Fruit fly (Drosophila melanogaster): ENCODE data around the gene CG11069.

The CG11069 gene

DNA sequence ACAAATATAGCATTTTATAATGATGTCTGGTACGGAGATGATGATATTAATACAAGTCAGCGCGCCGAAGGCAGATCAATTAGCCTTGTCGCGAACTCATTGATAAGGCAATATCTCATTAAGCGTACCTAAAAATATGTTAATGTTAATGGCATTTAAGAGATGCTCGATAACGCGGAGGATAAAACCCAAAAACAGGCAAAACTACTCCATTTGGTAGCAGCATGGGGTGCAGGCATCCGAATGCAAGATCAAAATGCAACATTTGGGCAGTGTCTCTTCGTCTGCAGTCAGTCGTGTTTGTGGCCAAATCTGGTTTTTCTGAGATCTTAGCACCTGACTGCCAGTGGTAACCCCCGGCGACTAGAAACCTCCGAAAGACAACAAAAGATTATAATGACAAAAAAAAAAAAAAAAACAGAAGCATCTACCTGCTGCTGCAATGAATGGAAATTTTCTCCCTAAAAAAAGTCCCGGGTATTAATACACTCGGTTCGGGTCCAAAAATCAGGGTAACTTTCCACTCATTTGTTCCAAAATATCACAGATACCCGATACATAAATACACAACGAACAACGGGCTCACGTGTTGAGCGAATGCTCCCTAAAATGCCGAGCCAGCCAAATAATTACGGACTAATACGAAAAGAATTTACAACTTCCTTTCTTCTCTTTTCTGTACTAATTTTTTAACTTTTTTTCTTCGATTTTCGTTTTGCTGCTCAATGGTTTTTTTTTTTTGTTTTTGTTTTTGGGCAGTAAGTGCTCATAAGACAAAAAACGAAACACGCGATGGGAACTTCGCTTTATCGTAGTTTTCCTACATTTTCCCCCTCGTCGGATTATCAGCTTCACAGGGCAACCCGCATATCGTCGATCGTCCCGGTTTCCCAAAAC is 48.3 kb upstream of the CG11069 start:
- TF ChIP-seq HLH106 (tag; optimal IDR thresholded peaks at IDR 0.05) (no peak), fru (GFP tag; optimal IDR thresholded peaks at IDR 0.05) (no peak), Dif (GFP tag; optimal IDR thresholded peaks at IDR 0.05; ENCODE audit: partially characterized antibody) (no peak), Hnf4 (GFP tag; optimal IDR thresholded peaks at IDR 0.05) (no peak), Rel (GFP tag; optimal IDR thresholded peaks at IDR 0.05) (no peak), Rel (tag; optimal IDR thresholded peaks at IDR 0.05) (peak; percentile 52)

DNA sequence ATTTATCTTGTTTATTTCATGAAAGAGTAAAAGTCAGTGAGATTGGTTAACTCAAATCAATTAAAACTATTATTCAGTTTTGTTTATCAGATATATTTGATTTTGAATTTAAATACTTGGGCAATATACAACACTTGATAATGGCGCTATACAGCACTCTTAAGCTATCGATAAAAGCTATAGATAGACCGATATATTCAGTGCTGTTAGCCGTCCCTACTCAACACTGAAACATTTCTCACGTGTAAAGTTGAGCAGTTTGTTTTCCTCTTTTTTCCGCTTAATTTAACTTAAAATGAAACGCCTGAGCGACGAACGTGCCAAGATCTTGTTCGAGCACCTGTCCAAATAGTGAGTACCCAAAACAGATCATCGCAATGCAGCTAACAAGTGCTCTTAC is 44.1 kb upstream of the CG11069 start, which contains the start of gene CG7006:
CG7006 (plus strand) TSS at position 208 of the 400 bp plus-strand sequence.
- no peak for TF ChIP-seq usp (GFP tag; optimal IDR thresholded peaks at IDR 0.05)
- no peak for TF ChIP-seq CG32264 (GFP tag; optimal IDR thresholded peaks at IDR 0.05)
- no peak for TF ChIP-seq Dif (GFP tag; optimal IDR thresholded peaks at IDR 0.05; ENCODE audit: partially characterized antibody)
- peak; percentile 89 for TF ChIP-seq rgr (GFP tag; optimal IDR thresholded peaks at IDR 0.05)
- TF ChIP-seq dl (GFP tag; optimal IDR thresholded peaks at IDR 0.05; ENCODE audit: insufficient read depth in 1 of 2, partially characterized antibody in 2 of 2): no peak
- TF ChIP-seq fru (GFP tag; optimal IDR thresholded peaks at IDR 0.05): no peak
- TF ChIP-seq Sp1 (GFP tag; optimal IDR thresholded peaks at IDR 0.05): no peak
- TF ChIP-seq dmrt93B (GFP tag; optimal IDR thresholded peaks at IDR 0.05): peak; percentile 54
- peak; percentile 97 for TF ChIP-seq Hnf4 (GFP tag; optimal IDR thresholded peaks at IDR 0.05)
- TF ChIP-seq Hr78 (GFP tag; optimal IDR thresholded peaks at IDR 0.05): no peak
- TF ChIP-seq HLH106 (tag; optimal IDR thresholded peaks at IDR 0.05): peak; percentile 69
- no peak for TF ChIP-seq Rel (GFP tag; optimal IDR thresholded peaks at IDR 0.05)
- TF ChIP-seq Rel (tag; optimal IDR thresholded peaks at IDR 0.05): peak; percentile 27
- TF ChIP-seq jim (GFP tag; optimal IDR thresholded peaks at IDR 0.05): peak; percentile 27
- no peak for TF ChIP-seq tai (GFP tag; optimal IDR thresholded peaks at IDR 0.05)
- peak; percentile 74 for TF ChIP-seq ey (GFP tag; optimal IDR thresholded peaks at IDR 0.05)
- TF ChIP-seq brk (GFP tag; optimal IDR thresholded peaks at IDR 0.05): no peak
- TF ChIP-seq CG9705 (GFP tag; optimal IDR thresholded peaks at IDR 0.05): peak; percentile 74
- no peak for TF ChIP-seq N (GFP tag; optimal IDR thresholded peaks at IDR 0.05)
- no peak for TF ChIP-seq Abd-B (GFP tag; optimal IDR thresholded peaks at IDR 0.05)
- TF ChIP-seq woc (GFP tag; optimal IDR thresholded peaks at IDR 0.05): no peak
- TF ChIP-seq sage (GFP tag; optimal IDR thresholded peaks at IDR 0.05): no peak
- TF ChIP-seq Mio (GFP tag; optimal IDR thresholded peaks at IDR 0.05): peak; percentile 2
- TF ChIP-seq CrebA (GFP tag; optimal IDR thresholded peaks at IDR 0.05; ENCODE audit: borderline replicate concordance): no peak
- peak; percentile 74 for TF ChIP-seq psq (GFP tag; optimal IDR thresholded peaks at IDR 0.05)
- TF ChIP-seq br (GFP tag; optimal IDR thresholded peaks at IDR 0.05): peak; percentile 80
- TF ChIP-seq Myc (optimal IDR thresholded peaks at IDR 0.05): peak; percentile 63
- peak; percentile 78 for TF ChIP-seq sv (GFP tag; optimal IDR thresholded peaks at IDR 0.05)
- TF ChIP-seq Vsx2 (GFP tag; optimal IDR thresholded peaks at IDR 0.05; ENCODE audit: partially characterized antibody): peak; percentile 21
- peak; percentile 89 for TF ChIP-seq Jra (GFP tag; optimal IDR thresholded peaks at IDR 0.05)
- TF ChIP-seq Hr83 (GFP tag; optimal IDR thresholded peaks at IDR 0.05; ENCODE audit: poor library complexity, severe bottlenecking): peak; percentile 98
- peak; percentile 76 for TF ChIP-seq dsf (GFP tag; optimal IDR thresholded peaks at IDR 0.05; ENCODE audit: borderline replicate concordance)
- TF ChIP-seq h (GFP tag; optimal IDR thresholded peaks at IDR 0.05): peak; percentile 85
- TF ChIP-seq foxo (GFP tag; optimal IDR thresholded peaks at IDR 0.05): peak in 1 of 2 experiments; percentile 88
- TF ChIP-seq GATAd (GFP tag; optimal IDR thresholded peaks at IDR 0.05): peak; percentile 46
- TF ChIP-seq Dfd (GFP tag; optimal IDR thresholded peaks at IDR 0.05): no peak
- peak; percentile 71 for TF ChIP-seq OdsH (GFP tag; optimal IDR thresholded peaks at IDR 0.05)
- no peak for TF ChIP-seq pan (optimal IDR thresholded peaks at IDR 0.05)
- no peak for TF ChIP-seq lola (GFP tag; optimal IDR thresholded peaks at IDR 0.05)
